Worm (Caenorhabditis elegans) whole organism, L4 larva: ENCODE data around the gene flp-19.

Source experiments
- D1046.2 ChIP-seq: fragments of 200-800 bp; sonication (Bioruptor generic); IDR thresholded peaks from 2 replicates; pipeline ENCODE4 v1.3.6; 2022; ENCODE audit warnings: missing genetic modification characterization, missing compliant biosample characterization
- T20F7.1 ChIP-seq: fragments of 200-800 bp; sonication (Bioruptor generic); optimal IDR thresholded peaks from 2 replicates; lab custom pipeline; 2018; ENCODE audit warnings: mild to moderate bottlenecking, missing genetic modification characterization, missing compliant biosample characterization
- Y105C5A.15 ChIP-seq: fragments of 200-800 bp; sonication (Bioruptor generic); IDR thresholded peaks from 2 replicates; pipeline ENCODE4 v1.3.6; 2022; ENCODE audit warnings: missing genetic modification characterization, missing compliant biosample characterization
- aly-2 ChIP-seq: sonication (generic microtip); optimal IDR thresholded peaks from 2 replicates; lab custom pipeline; 2018; ENCODE audit warnings: missing biosample characterization, missing genetic modification characterization
- ceh-28 ChIP-seq: fragments of 150-350 bp; optimal IDR thresholded peaks from 2 replicates; lab custom pipeline; 2014; ENCODE audit warnings: missing biosample characterization, missing genetic modification reagents, missing genetic modification characterization
- ceh-82 ChIP-seq: sonication (generic microtip); optimal IDR thresholded peaks from 2 replicates; lab custom pipeline; 2017; ENCODE audit warnings: missing biosample characterization, missing genetic modification characterization
- cey-2 ChIP-seq: sonication (generic microtip); optimal IDR thresholded peaks from 3 replicates; lab custom pipeline; 2017; ENCODE audit warnings: missing genetic modification characterization, mild to moderate bottlenecking, missing compliant biosample characterization, antibody characterized with exemption, borderline replicate concordance; ENCODE audit not compliant: insufficient read depth
- daf-12 ChIP-seq: fragments of 150-350 bp; optimal IDR thresholded peaks from 2 replicates; lab custom pipeline; 2014; ENCODE audit warnings: missing biosample characterization, missing genetic modification reagents, missing genetic modification characterization
- daf-16 ChIP-seq, 3 experiments: sonication (generic microtip); optimal IDR thresholded peaks; 2 replicates each; lab custom pipeline; 2016 to 2017; ENCODE audit warnings: missing genetic modification characterization in 3 of 3, missing genetic modification reagents in 3 of 3, mild to moderate bottlenecking in 2 of 3, missing compliant biosample characterization in 2 of 3, missing biosample characterization in 1 of 3, moderate library complexity in 1 of 3
- daf-19 ChIP-seq: fragments of 200-800 bp; sonication (Bioruptor generic); conservative IDR thresholded peaks from 2 replicates; pipeline ENCODE4 v1.3.6; 2022; ENCODE audit warnings: missing genetic modification characterization, missing compliant biosample characterization
- dmd-6 ChIP-seq: fragments of 200-800 bp; sonication (Bioruptor generic); IDR thresholded peaks from 2 replicates; pipeline ENCODE4 v1.3.6; 2022; ENCODE audit warnings: missing genetic modification reagents, missing genetic modification characterization, missing compliant biosample characterization
- dmd-8 ChIP-seq: fragments of 200-800 bp; sonication (Bioruptor generic); IDR thresholded peaks from 2 replicates; pipeline ENCODE4 v1.3.6; 2022; ENCODE audit warnings: missing genetic modification characterization, missing compliant biosample characterization
- dpl-1 ChIP-seq: fragments of 150-350 bp; optimal IDR thresholded peaks from 2 replicates; lab custom pipeline; 2014; ENCODE audit warnings: missing biosample characterization, missing genetic modification reagents, missing genetic modification characterization
- duxl-1 ChIP-seq: sonication (generic microtip); optimal IDR thresholded peaks from 2 replicates; lab custom pipeline; 2016; ENCODE audit warnings: mild to moderate bottlenecking, missing genetic modification characterization, moderate library complexity, missing compliant biosample characterization; ENCODE audit not compliant: poor library complexity
- dve-1 ChIP-seq: sonication (generic microtip); optimal IDR thresholded peaks from 2 replicates; lab custom pipeline; 2017; ENCODE audit warnings: antibody characterized with exemption, mild to moderate bottlenecking, missing genetic modification characterization, missing compliant biosample characterization; ENCODE audit not compliant: insufficient read depth
- egl-27 ChIP-seq: sonication (generic microtip); optimal IDR thresholded peaks from 3 replicates; lab custom pipeline; 2017; ENCODE audit warnings: missing biosample characterization, missing genetic modification reagents, missing genetic modification characterization
- fos-1 ChIP-seq: fragments of 150-350 bp; optimal IDR thresholded peaks from 2 replicates; lab custom pipeline; 2014; ENCODE audit warnings: missing biosample characterization, missing genetic modification characterization
- hlh-11 ChIP-seq: fragments of 200-800 bp; sonication (Bioruptor generic); optimal IDR thresholded peaks from 2 replicates; lab custom pipeline; 2018; ENCODE audit warnings: mild to moderate bottlenecking, missing genetic modification characterization, missing compliant biosample characterization
- hlh-30 ChIP-seq: sonication (generic microtip); optimal IDR thresholded peaks from 2 replicates; lab custom pipeline; 2017; ENCODE audit warnings: antibody characterized with exemption, mild to moderate bottlenecking, missing genetic modification characterization, missing compliant biosample characterization; ENCODE audit not compliant: insufficient read depth
- lin-1 ChIP-seq: fragments of 200-800 bp; sonication (Bioruptor generic); IDR thresholded peaks from 2 replicates; pipeline ENCODE4 v1.3.6; 2022; ENCODE audit warnings: missing genetic modification reagents, missing genetic modification characterization, missing compliant biosample characterization
- lin-15B ChIP-seq: fragments of 150-350 bp; sonication (generic microtip); optimal IDR thresholded peaks from 3 replicates; lab custom pipeline; 2014; ENCODE audit warnings: missing biosample characterization, missing genetic modification characterization
- lin-38 ChIP-seq: fragments of 200-800 bp; sonication (Bioruptor generic); IDR thresholded peaks from 2 replicates; pipeline ENCODE4 v1.3.6; 2022; ENCODE audit warnings: missing genetic modification reagents, missing genetic modification characterization, missing compliant biosample characterization
- lsy-2 ChIP-seq, 2 experiments: fragments of 150-350 bp in 1 of 2; sonication (generic microtip) in 1 of 2; optimal IDR thresholded peaks; 2 replicates each; lab custom pipeline; 2014 to 2017; ENCODE audit warnings: missing biosample characterization in 2 of 2, missing genetic modification characterization in 2 of 2
- madf-5 ChIP-seq, 2 experiments: fragments of 200-800 bp; sonication (Bioruptor generic); IDR thresholded peaks; 2 replicates each; pipeline ENCODE4 v1.3.6; 2022; ENCODE audit warnings: missing compliant biosample characterization in 2 of 2, missing genetic modification characterization in 2 of 2
- mdl-1 ChIP-seq, 2 experiments: fragments of 150-350 bp in 1 of 2; sonication (generic microtip) in 1 of 2; optimal IDR thresholded peaks; 2 replicates each; lab custom pipeline; 2014 to 2017; ENCODE audit warnings: missing biosample characterization in 2 of 2, missing genetic modification characterization in 2 of 2
- mep-1 ChIP-seq: fragments of 150-350 bp; sonication (generic microtip); optimal IDR thresholded peaks from 3 replicates; lab custom pipeline; 2014; ENCODE audit warnings: missing biosample characterization, missing genetic modification characterization
- mes-2 ChIP-seq: sonication (generic microtip); optimal IDR thresholded peaks from 2 replicates; lab custom pipeline; 2016; ENCODE audit warnings: missing genotype, mild to moderate bottlenecking, missing genetic modification characterization, missing compliant biosample characterization; ENCODE audit not compliant: poor library complexity, severe bottlenecking
- mxl-2 ChIP-seq: fragments of 200-800 bp; sonication (Bioruptor generic); conservative IDR thresholded peaks from 2 replicates; pipeline ENCODE4 v1.3.6; 2022; ENCODE audit warnings: missing genetic modification reagents, missing genetic modification characterization, missing compliant biosample characterization
- nhr-111 ChIP-seq: fragments of 200-800 bp; sonication (Bioruptor generic); optimal IDR thresholded peaks from 2 replicates; lab custom pipeline; 2018; ENCODE audit warnings: mild to moderate bottlenecking, missing genetic modification characterization, missing compliant biosample characterization
- nhr-25 ChIP-seq: sonication (generic microtip); optimal IDR thresholded peaks from 2 replicates; lab custom pipeline; 2017; ENCODE audit warnings: missing genetic modification characterization, mild to moderate bottlenecking, missing compliant biosample characterization, antibody characterized with exemption, moderate library complexity, borderline replicate concordance; ENCODE audit not compliant: insufficient read depth
- nhr-28 ChIP-seq: fragments of 150-350 bp; optimal IDR thresholded peaks from 2 replicates; lab custom pipeline; 2014; ENCODE audit warnings: missing biosample characterization, missing genetic modification characterization
- nhr-41 ChIP-seq: fragments of 200-800 bp; sonication (Bioruptor generic); IDR thresholded peaks from 2 replicates; pipeline ENCODE4 v1.3.6; 2022; ENCODE audit warnings: missing genetic modification reagents, missing genetic modification characterization, missing compliant biosample characterization
- nhr-48 ChIP-seq: sonication (generic microtip); optimal IDR thresholded peaks from 2 replicates; lab custom pipeline; 2016; ENCODE audit warnings: mild to moderate bottlenecking, missing genetic modification characterization, missing compliant biosample characterization
- nhr-6 ChIP-seq: fragments of 150-350 bp; optimal IDR thresholded peaks from 2 replicates; lab custom pipeline; 2014; ENCODE audit warnings: missing biosample characterization, missing genetic modification characterization
- nhr-77 ChIP-seq: fragments of 150-350 bp; optimal IDR thresholded peaks from 2 replicates; lab custom pipeline; 2014; ENCODE audit warnings: missing biosample characterization, missing genetic modification characterization
- pha-4 ChIP-seq, 2 experiments: fragments of 150-350 bp in 1 of 2; fragments of 200-800 bp in 1 of 2; sonication (Bioruptor generic) in 1 of 2; IDR thresholded peaks in 1 of 2; optimal IDR thresholded peaks in 1 of 2; 2 replicates each; pipeline versions ENCODE4 v1.3.6 to Lab custom; 2014 to 2022; ENCODE audit warnings: missing genetic modification characterization in 2 of 2, missing genetic modification reagents in 2 of 2, missing biosample characterization in 1 of 2, missing compliant biosample characterization in 1 of 2
- php-3 ChIP-seq: fragments of 200-800 bp; sonication (Bioruptor generic); IDR thresholded peaks from 2 replicates; pipeline ENCODE4 v1.3.6; 2022; ENCODE audit warnings: missing genetic modification reagents, missing genetic modification characterization, missing compliant biosample characterization
- pqm-1 ChIP-seq: sonication (generic microtip); optimal IDR thresholded peaks from 2 replicates; lab custom pipeline; 2017; ENCODE audit warnings: missing biosample characterization, missing genetic modification characterization
- rbr-2 ChIP-seq: sonication (generic microtip); optimal IDR thresholded peaks from 2 replicates; lab custom pipeline; 2016; ENCODE audit warnings: missing genotype, missing genetic modification characterization, missing compliant biosample characterization
- spr-1 ChIP-seq: sonication (generic microtip); optimal IDR thresholded peaks from 2 replicates; lab custom pipeline; 2016; ENCODE audit warnings: mild to moderate bottlenecking, missing genetic modification characterization, missing compliant biosample characterization
- tra-1 ChIP-seq: fragments of 200-800 bp; sonication (Bioruptor generic); IDR thresholded peaks from 2 replicates; pipeline ENCODE4 v1.3.6; 2022; ENCODE audit warnings: missing genetic modification reagents, missing genetic modification characterization, missing compliant biosample characterization
- unc-130 ChIP-seq: sonication (generic microtip); optimal IDR thresholded peaks from 2 replicates; lab custom pipeline; 2016; ENCODE audit warnings: missing genetic modification reagents, missing genetic modification characterization, missing compliant biosample characterization
- unc-39 ChIP-seq: sonication (generic microtip); optimal IDR thresholded peaks from 2 replicates; lab custom pipeline; 2017; ENCODE audit warnings: missing biosample characterization, missing genetic modification characterization
- zfp-2 ChIP-seq: sonication (generic microtip); optimal IDR thresholded peaks from 2 replicates; lab custom pipeline; 2016; ENCODE audit warnings: mild to moderate bottlenecking, missing genetic modification characterization, missing compliant biosample characterization
- zip-11 ChIP-seq: fragments of 200-800 bp; sonication (Bioruptor generic); IDR thresholded peaks from 2 replicates; pipeline ENCODE4 v1.3.6; 2022; ENCODE audit warnings: missing genetic modification characterization, missing compliant biosample characterization

flp-19 gene

DNA sequence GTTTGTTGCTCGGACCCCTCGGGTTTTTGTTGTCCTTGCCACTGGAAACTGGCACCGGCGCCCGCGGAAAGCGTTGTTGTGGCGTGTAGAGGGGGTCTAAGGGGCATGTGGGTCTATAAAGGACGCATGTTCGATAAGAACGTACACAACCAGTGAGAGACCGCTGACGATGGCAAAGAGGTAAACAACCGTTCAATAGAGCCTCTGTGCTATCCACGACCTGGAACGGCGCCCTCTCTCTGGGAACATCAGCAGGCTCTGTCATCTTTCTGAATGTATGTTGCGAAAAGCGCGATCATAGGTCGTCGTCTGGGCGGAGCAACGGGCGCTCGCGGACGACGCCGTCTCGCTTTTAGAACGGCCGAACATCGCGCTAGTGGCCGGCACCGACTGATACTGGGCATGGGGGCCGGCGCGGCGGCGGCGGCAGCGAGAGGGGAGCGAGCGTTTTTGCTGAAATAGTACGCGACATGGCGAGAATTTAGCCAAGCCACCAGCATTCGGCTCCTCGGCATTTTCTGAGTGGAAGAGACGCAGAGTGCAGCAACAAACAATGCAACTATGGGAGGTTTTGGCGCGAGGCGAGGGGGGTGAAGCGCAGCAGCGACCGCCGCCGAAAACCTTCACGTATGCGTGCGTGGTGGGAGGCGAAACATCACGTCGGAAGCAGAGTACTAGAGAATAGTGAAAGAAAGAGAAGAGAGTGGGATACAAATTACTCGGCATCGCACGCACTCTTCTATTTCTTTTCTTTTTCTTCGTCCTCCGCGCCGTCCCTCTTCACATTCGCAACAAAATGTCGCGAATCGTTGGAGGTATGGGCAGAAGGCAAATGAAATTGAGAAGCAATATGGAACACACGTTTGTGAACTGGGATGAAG is 32.8 kb downstream of the flp-19 start (continued):
- TF ChIP-seq Y105C5A.15 (GFP tag; lab: Robert Waterston, UW) (no peak), unc-39 (no peak), zip-11 (GFP tag; lab: Robert Waterston, UW) (no peak), lin-15B (tag; lab: Kevin White, UChicago) (no peak), daf-12 (no peak), mes-2 (tag; lab: Kevin White, UChicago) (peak; percentile 55), daf-16 (GFP tag; optimal IDR thresholded peaks at IDR 0.05; lab: Kevin White, UChicago) (peak; percentile 47 to 81), daf-16 (tag; optimal IDR thresholded peaks at IDR 0.05; lab: Kevin White, UChicago) (peak; percentile 60), egl-27 (no peak), tra-1 (peak; percentile 89), pqm-1 (peak; percentile 64), daf-19 (no peak), nhr-41 (GFP tag; lab: Robert Waterston, UW) (0 out of 2 replicates have a peak, but pooled peaks have one; percentile 18), zfp-2 (no peak), nhr-6 (peak; percentile 25), T20F7.1 (GFP tag; lab: Kevin White, UChicago) (peak; percentile 3), rbr-2 (tag; lab: Kevin White, UChicago) (peak; percentile 93), ceh-28 (tag; lab: Kevin White, UChicago) (peak; percentile 5), madf-5 (GFP tag; IDR thresholded peaks at IDR 0.05; lab: Robert Waterston, UW) (no peak), dmd-8 (GFP tag; lab: Robert Waterston, UW) (no peak), lin-38 (GFP tag; lab: Robert Waterston, UW) (peak; percentile 54), spr-1 (tag; lab: Kevin White, UChicago) (peak; percentile 76), aly-2 (tag; lab: Kevin White, UChicago) (no peak), D1046.2 (GFP tag; lab: Robert Waterston, UW) (no peak)

- TF ChIP-seq dpl-1 (GFP tag; lab: Kevin White, UChicago) (no peak), spr-1 (tag; lab: Kevin White, UChicago) (no peak), hlh-30 (peak; percentile 63), lin-1 (0 out of 2 replicates have a peak, but pooled peaks have one; percentile 14), pqm-1 (peak; percentile 97), nhr-28 (tag; lab: Kevin White, UChicago) (peak; percentile 43), mep-1 (tag; lab: Kevin White, UChicago) (peak; percentile 40), cey-2 (tag; lab: Kevin White, UChicago) (peak; percentile 89), nhr-25 (no peak), nhr-48 (tag; lab: Kevin White, UChicago) (peak; percentile 51), fos-1 (tag; lab: Kevin White, UChicago) (no peak), php-3 (GFP tag; lab: Robert Waterston, UW) (peak; percentile 71; the same call in 1 of the 2 replicates), nhr-77 (tag; lab: Kevin White, UChicago) (peak; percentile 4), nhr-111 (GFP tag; lab: Kevin White, UChicago) (no peak), daf-16 (GFP tag; optimal IDR thresholded peaks at IDR 0.05; lab: Kevin White, UChicago) (no peak), daf-16 (tag; optimal IDR thresholded peaks at IDR 0.05; lab: Kevin White, UChicago) (peak; percentile 88), dmd-6 (GFP tag; lab: Robert Waterston, UW) (peak; percentile 78), mxl-2 (no peak), unc-130 (no peak), duxl-1 (tag; lab: Kevin White, UChicago) (no peak), mdl-1 (tag; optimal IDR thresholded peaks at IDR 0.05; lab: Kevin White, UChicago) (peak in 1 of 2 experiments; percentile 35), hlh-11 (peak; percentile 84), T20F7.1 (GFP tag; lab: Kevin White, UChicago) (no peak), lsy-2 (tag; optimal IDR thresholded peaks at IDR 0.05; lab: Kevin White, UChicago) (peak in 1 of 2 experiments; percentile 39), ceh-82 (tag; lab: Kevin White, UChicago) (no peak), tra-1 (peak; percentile 31; the same call in 1 of the 2 replicates), rbr-2 (tag; lab: Kevin White, UChicago) (no peak), unc-39 (no peak), dve-1 (peak; percentile 90), pha-4 (GFP tag; IDR thresholded peaks at IDR 0.05; lab: Robert Waterston, UW) (0 out of 2 replicates have a peak, but pooled peaks have one; percentile 14), pha-4 (tag; optimal IDR thresholded peaks at IDR 0.05; lab: Kevin White, UChicago) (no peak)
Observed at ce11 chrX:10639403-10639812, 34.9 kb downstream of the flp-19 start.
